Fruit fly (Drosophila melanogaster): Measurements from ENCODE around the gene Ir85a.

The Ir85a gene

DNA sequence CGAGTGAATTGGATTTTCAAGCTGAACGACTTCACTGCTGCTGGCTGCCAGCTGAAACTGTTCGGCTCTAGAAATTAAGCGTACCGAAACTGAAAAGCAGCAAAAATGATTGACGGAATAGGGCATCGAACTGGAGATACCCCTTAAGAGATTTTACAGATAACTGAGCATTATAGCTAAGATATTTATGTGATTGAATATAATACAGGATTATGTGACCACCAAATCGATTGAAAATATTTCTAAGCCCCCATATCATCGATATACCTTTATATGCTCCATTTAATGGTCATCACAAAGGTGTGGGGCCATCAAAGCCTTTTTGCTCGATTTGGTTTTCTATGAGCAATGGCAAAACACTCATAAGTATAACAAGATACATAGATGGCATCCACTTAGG is 9.7 kb upstream of the Ir85a start:
- TF ChIP-seq CG10348 (GFP tag; IDR thresholded peaks at IDR 0.05), result peak; percentile 10; the same call in 1 of the 2 replicates
- TF ChIP-seq CG4496 (GFP tag; IDR thresholded peaks at IDR 0.05), result peak; percentile 85
- TF ChIP-seq EcR (GFP tag; optimal IDR thresholded peaks at IDR 0.05), result no peak
- peak; percentile 73 for TF ChIP-seq Ets98B (GFP tag; IDR thresholded peaks at IDR 0.05)
- TF ChIP-seq Snoo (tag; optimal IDR thresholded peaks at IDR 0.05), result no peak
- peak; percentile 62; the same call in 2 of the 3 replicates for TF ChIP-seq fd96Ca (GFP tag; IDR thresholded peaks at IDR 0.05)
- TF ChIP-seq CG13204 (GFP tag; optimal IDR thresholded peaks at IDR 0.05), result no peak
- peak; percentile 47; the same call in 1 of the 2 replicates for TF ChIP-seq rn (GFP tag; IDR thresholded peaks at IDR 0.05)
- 0 out of 2 replicates have a peak, but pooled peaks have one; percentile 24 for TF ChIP-seq CG12605 (GFP tag; IDR thresholded peaks at IDR 0.05)
- TF ChIP-seq CG32121 (GFP tag; IDR thresholded peaks at IDR 0.05), result peak; percentile 80

DNA sequence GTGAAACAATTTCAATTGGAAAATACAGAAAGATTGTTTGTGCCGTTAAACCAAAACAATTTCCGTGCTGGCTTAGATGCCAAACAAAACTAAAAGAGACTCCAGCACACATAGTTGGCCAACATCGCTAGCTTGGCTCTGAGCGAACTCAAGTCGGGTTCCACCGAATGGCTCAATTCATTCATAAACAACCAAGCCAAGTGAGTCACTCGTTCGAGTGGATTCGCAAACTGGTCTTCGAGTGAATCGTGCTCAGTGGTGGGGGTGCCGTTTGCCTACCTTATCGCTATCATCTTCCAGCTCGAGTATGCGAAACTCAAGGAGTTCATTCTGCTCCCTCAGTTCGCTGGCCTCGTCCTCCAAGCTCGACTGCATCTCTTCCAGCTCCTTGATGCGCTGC is 9.0 kb upstream of the Ir85a start:
- TF ChIP-seq CG13204 (GFP tag; optimal IDR thresholded peaks at IDR 0.05), result no peak
- TF ChIP-seq Ets98B (GFP tag; IDR thresholded peaks at IDR 0.05), result no peak; the same call in 1 of the 2 replicates
- TF ChIP-seq CG15710 (tag; optimal IDR thresholded peaks at IDR 0.05), result no peak
- TF ChIP-seq CG8301 (tag; optimal IDR thresholded peaks at IDR 0.05), result no peak
- TF ChIP-seq CG14655 (GFP tag; optimal IDR thresholded peaks at IDR 0.05), result no peak
- TF ChIP-seq CG4496 (GFP tag; IDR thresholded peaks at IDR 0.05), result 0 out of 3 replicates have a peak, but pooled peaks have one; percentile 23
- TF ChIP-seq Pif1A (GFP tag; optimal IDR thresholded peaks at IDR 0.05), result no peak
- peak; percentile 82 for TF ChIP-seq EcR (GFP tag; optimal IDR thresholded peaks at IDR 0.05)
- no peak for TF ChIP-seq Snoo (tag; optimal IDR thresholded peaks at IDR 0.05)
- no peak for TF ChIP-seq Pif1B (GFP tag; optimal IDR thresholded peaks at IDR 0.05)
- no peak for TF ChIP-seq CG8159 (tag; optimal IDR thresholded peaks at IDR 0.05)

DNA sequence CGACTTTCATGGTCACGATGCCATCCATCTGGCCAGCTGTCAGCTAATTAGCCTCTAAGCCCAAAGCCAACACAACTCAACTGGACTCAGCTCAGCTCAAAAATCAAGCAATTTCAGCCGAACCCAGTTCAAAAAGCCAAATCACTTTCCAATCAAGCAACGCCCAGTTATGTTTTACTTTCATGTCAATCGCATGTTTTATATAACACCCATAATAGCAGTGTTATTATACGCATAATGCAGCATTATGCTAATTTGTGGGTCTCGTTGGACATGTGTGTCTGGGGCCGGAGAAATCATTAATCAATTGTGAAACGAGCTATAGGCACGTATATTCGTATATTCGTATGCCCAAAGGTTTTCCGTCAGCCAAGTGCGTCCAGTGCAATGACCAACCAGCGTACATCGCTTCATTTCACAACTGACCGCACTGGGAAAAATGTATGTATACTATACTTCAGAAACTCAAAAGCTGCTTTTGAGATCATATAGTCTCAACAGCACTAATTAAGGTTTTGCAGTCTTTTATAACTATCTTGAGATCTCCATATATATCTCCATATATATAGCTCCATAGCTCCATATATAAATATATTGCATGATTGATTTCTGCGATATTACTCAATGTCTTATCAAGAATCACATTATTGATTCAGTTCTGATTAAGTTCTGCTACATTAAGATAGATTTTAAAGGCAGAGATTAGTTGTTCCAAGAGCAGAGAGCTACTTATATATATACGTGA is 6.8 kb upstream of the Ir85a start:
- TF ChIP-seq CG32121 (GFP tag; IDR thresholded peaks at IDR 0.05), result no peak
- peak; percentile 75 for TF ChIP-seq CG14655 (GFP tag; optimal IDR thresholded peaks at IDR 0.05)
- peak; percentile 8 for TF ChIP-seq gl (tag; optimal IDR thresholded peaks at IDR 0.05)

DNA sequence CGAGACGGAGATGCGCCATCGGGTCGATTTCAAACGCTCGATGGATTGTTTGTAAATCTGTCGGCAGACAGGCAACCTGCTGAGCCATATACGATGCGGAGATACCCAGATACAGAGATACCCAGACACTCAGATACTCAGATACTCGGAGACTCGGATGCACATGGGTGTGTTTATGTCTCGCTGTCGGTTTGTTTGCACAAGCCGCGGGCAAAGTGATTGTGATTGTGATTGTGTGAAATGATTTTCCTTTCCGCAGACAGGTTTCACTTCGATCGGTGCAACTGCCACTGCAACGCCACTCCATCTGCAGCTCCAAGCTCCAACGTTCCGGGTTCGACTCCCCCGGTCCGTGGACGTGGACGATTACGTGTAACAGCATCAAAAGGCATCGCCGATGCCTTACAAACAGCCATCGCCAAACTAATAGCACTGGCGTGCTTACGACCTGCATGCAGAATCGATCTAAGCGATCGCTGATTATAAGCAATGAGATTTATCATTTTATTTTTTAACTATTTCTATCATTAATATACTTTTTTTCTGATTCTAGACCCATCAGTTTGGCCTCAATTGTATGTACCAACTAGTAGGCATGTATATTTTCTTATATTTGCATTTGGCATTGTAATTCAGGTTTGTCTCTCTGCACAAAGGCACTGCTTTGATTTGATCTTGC is 5.6 kb upstream of the Ir85a start:
- TF ChIP-seq CG13204 (GFP tag; optimal IDR thresholded peaks at IDR 0.05), result no peak
- peak; percentile 94 for TF ChIP-seq fd96Ca (GFP tag; IDR thresholded peaks at IDR 0.05)
- TF ChIP-seq gl (tag; optimal IDR thresholded peaks at IDR 0.05), result peak; percentile 41
- no peak for TF ChIP-seq D1 (tag; optimal IDR thresholded peaks at IDR 0.05)
- peak; percentile 87 for TF ChIP-seq rn (GFP tag; IDR thresholded peaks at IDR 0.05)
- TF ChIP-seq Ets98B (GFP tag; IDR thresholded peaks at IDR 0.05), result peak; percentile 95
- TF ChIP-seq CG15710 (tag; optimal IDR thresholded peaks at IDR 0.05), result peak; percentile 78
- TF ChIP-seq CG9948 (tag; optimal IDR thresholded peaks at IDR 0.05), result peak; percentile 82
- TF ChIP-seq Snoo (tag; optimal IDR thresholded peaks at IDR 0.05), result peak; percentile 27
- TF ChIP-seq CG4496 (GFP tag; IDR thresholded peaks at IDR 0.05), result peak; percentile 96
- peak; percentile 76 for TF ChIP-seq CG34367 (tag; optimal IDR thresholded peaks at IDR 0.05)
- TF ChIP-seq Pif1B (GFP tag; optimal IDR thresholded peaks at IDR 0.05), result peak; percentile 98
- no peak for TF ChIP-seq EcR (GFP tag; optimal IDR thresholded peaks at IDR 0.05)
- TF ChIP-seq CG17806 (tag; optimal IDR thresholded peaks at IDR 0.05), result peak; percentile 77
- peak; percentile 91 for TF ChIP-seq CG12605 (GFP tag; IDR thresholded peaks at IDR 0.05)
- peak; percentile 89 for TF ChIP-seq CG14655 (GFP tag; optimal IDR thresholded peaks at IDR 0.05)
- peak; percentile 97 for TF ChIP-seq Pif1A (GFP tag; optimal IDR thresholded peaks at IDR 0.05)
- TF ChIP-seq CG8301 (tag; optimal IDR thresholded peaks at IDR 0.05), result peak; percentile 82
- TF ChIP-seq CG8159 (tag; optimal IDR thresholded peaks at IDR 0.05), result peak; percentile 82
- TF ChIP-seq CG32121 (GFP tag; IDR thresholded peaks at IDR 0.05), result peak; percentile 90
- TF ChIP-seq CG10348 (GFP tag; IDR thresholded peaks at IDR 0.05), result no peak

DNA sequence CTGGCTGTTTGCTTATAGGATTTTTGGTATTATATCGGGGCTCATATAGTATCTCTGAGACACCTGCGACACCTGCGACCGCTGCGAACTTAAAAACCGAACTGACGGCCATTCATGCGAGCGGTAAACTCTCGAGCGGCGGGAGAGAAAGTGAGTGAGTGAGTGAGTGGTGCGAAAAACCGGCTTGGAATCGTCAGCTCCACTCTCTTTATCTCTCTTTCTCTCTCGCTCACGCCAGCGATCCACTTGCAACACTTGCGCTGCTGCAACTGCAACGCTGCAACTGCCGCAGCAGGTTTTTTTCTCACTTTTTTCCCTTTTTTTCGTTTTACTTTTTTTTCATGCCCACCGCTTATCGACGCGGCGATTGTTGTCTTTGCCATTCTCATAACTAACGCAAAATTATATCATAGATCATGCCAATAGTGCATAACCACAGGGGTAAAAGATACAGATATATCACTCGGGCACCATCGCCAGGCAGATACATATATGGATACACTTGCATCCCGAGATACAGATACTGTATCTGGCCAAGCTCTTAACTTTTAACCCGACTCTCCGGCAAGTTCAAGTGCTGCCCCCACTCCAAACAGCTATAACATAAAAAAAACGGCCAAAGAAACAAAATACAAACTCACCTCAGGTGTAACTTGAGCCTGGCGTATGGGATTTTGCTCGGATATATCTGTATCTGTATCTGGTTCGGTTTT is 1.9 kb upstream of the Ir85a start:
- peak; percentile 73 for TF ChIP-seq Pif1A (GFP tag; optimal IDR thresholded peaks at IDR 0.05)
- peak; percentile 34 for TF ChIP-seq CG15710 (tag; optimal IDR thresholded peaks at IDR 0.05)
- TF ChIP-seq CG32121 (GFP tag; IDR thresholded peaks at IDR 0.05), result no peak
- peak; percentile 83 for TF ChIP-seq CG12605 (GFP tag; IDR thresholded peaks at IDR 0.05)
- no peak for TF ChIP-seq rn (GFP tag; IDR thresholded peaks at IDR 0.05)
- TF ChIP-seq CG17806 (tag; optimal IDR thresholded peaks at IDR 0.05), result peak; percentile 31
- peak; percentile 95 for TF ChIP-seq CG13204 (GFP tag; optimal IDR thresholded peaks at IDR 0.05)
- peak; percentile 79 for TF ChIP-seq gl (tag; optimal IDR thresholded peaks at IDR 0.05)
- peak; percentile 82 for TF ChIP-seq Pif1B (GFP tag; optimal IDR thresholded peaks at IDR 0.05)
- peak; percentile 17 for TF ChIP-seq CG9948 (tag; optimal IDR thresholded peaks at IDR 0.05)
- TF ChIP-seq CG34367 (tag; optimal IDR thresholded peaks at IDR 0.05), result peak; percentile 52
- 0 out of 3 replicates have a peak, but pooled peaks have one; percentile 52 for TF ChIP-seq fd96Ca (GFP tag; IDR thresholded peaks at IDR 0.05)
- TF ChIP-seq CG14655 (GFP tag; optimal IDR thresholded peaks at IDR 0.05), result peak; percentile 69
- no peak for TF ChIP-seq D1 (tag; optimal IDR thresholded peaks at IDR 0.05)
- TF ChIP-seq Ets98B (GFP tag; IDR thresholded peaks at IDR 0.05), result peak; percentile 63
- peak; percentile 65 for TF ChIP-seq CG4496 (GFP tag; IDR thresholded peaks at IDR 0.05)
- no peak for TF ChIP-seq Snoo (tag; optimal IDR thresholded peaks at IDR 0.05)
- TF ChIP-seq CG10348 (GFP tag; IDR thresholded peaks at IDR 0.05), result no peak
- TF ChIP-seq CG8159 (tag; optimal IDR thresholded peaks at IDR 0.05), result peak; percentile 50
- TF ChIP-seq CG8301 (tag; optimal IDR thresholded peaks at IDR 0.05), result peak; percentile 55
- TF ChIP-seq EcR (GFP tag; optimal IDR thresholded peaks at IDR 0.05), result peak; percentile 48

Data from whole organism, pupa.